Worm (Caenorhabditis elegans): ENCODE measurements around the gene nspe-8.

DNA sequence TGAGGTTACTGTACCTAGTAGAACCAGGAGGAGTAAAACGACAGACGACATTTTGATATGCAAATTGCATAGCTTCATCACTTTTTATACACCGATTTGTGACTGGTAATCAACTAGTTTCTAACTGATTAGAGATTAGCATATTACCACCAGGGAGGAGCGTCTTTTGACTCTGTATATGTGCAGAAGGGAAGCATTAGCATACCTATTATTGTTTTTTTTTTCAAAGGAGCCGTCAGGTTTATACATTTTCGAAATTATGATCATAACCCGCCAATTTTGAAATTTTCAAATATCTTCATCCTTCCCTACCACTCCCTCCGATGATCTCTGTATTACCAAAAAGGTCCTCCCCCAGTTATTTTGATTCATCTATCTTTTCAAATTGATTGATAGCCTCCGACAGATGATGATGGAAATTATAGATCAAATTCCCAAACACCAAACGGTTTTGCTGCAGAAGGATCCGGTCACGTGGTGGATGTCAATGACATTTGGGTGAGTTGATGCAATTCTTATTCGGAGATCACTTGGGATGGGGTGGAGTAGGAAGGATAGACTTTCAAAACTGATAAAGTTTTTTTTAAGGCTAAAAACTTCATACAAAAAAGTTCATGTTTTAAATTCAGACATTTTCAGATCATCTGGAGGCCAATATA, at the start of gene nspe-8:
- no peak for TF ChIP-seq dao-5 (tag; optimal IDR thresholded peaks at IDR 0.05)
- no peak for TF ChIP-seq him-1 (tag; optimal IDR thresholded peaks at IDR 0.05)
- TF ChIP-seq W03F9.2 (tag; optimal IDR thresholded peaks at IDR 0.05) = no peak
